Fruit fly (Drosophila melanogaster) whole organism, embryonic: ENCODE results near the gene Sik2.

Experiments
- CG10147 ChIP-seq: fragments of 200-800 bp; sonication (Bioruptor generic); optimal IDR thresholded peaks from 2 replicates; lab custom pipeline; 2019; ENCODE audit warnings: missing biosample characterization, mild to moderate bottlenecking, missing genetic modification characterization, moderate library complexity
- CG1024 ChIP-seq: fragments of 200-800 bp; sonication (Bioruptor generic); IDR thresholded peaks from 2 replicates; pipeline ENCODE4 v1.3.6; 2022; ENCODE audit warnings: missing biosample characterization, missing genetic modification characterization
- CG10321 ChIP-seq: fragments of 200-800 bp; sonication (Bioruptor generic); IDR thresholded peaks from 2 replicates; pipeline ENCODE4 v1.3.6; 2022; ENCODE audit warnings: missing biosample characterization, missing genetic modification characterization
- CG12391 ChIP-seq: fragments of 200-800 bp; sonication (Bioruptor generic); optimal IDR thresholded peaks from 3 replicates; lab custom pipeline; 2018; ENCODE audit warnings: missing biosample characterization, mild to moderate bottlenecking, missing genetic modification characterization, moderate library complexity
- CG14014 ChIP-seq: fragments of 200-800 bp; sonication (Bioruptor generic); IDR thresholded peaks from 2 replicates; pipeline ENCODE4 v1.3.6; 2022; ENCODE audit warnings: missing biosample characterization, missing genetic modification characterization
- CG15269 ChIP-seq: fragments of 200-800 bp; sonication (Bioruptor generic); optimal IDR thresholded peaks from 2 replicates; lab custom pipeline; 2018; ENCODE audit warnings: missing biosample characterization, mild to moderate bottlenecking, missing genetic modification characterization, moderate library complexity
- CG18476 ChIP-seq: fragments of 200-800 bp; sonication (Bioruptor generic); optimal IDR thresholded peaks from 2 replicates; lab custom pipeline; 2016; ENCODE audit warnings: missing biosample characterization, mild to moderate bottlenecking, missing genetic modification characterization
- CG30431 ChIP-seq: fragments of 200-800 bp; sonication (Bioruptor generic); optimal IDR thresholded peaks from 2 replicates; lab custom pipeline; 2017; ENCODE audit warnings: missing biosample characterization, missing genetic modification characterization
- CG31441 ChIP-seq: fragments of 200-800 bp; sonication (Bioruptor generic); IDR thresholded peaks from 2 replicates; pipeline ENCODE4 v1.3.6; 2022; ENCODE audit warnings: missing biosample characterization, missing genetic modification characterization
- CG34224 ChIP-seq: fragments of 200-800 bp; sonication (Bioruptor generic); IDR thresholded peaks from 3 replicates; pipeline ENCODE4 v1.3.6; 2022; ENCODE audit warnings: missing biosample characterization, missing genetic modification characterization; ENCODE audit not compliant: partially characterized antibody
- CG3726 ChIP-seq: fragments of 200-800 bp; sonication (Bioruptor generic); IDR thresholded peaks from 3 replicates; pipeline ENCODE4, ENCODE4 v1.3.6; 2022; ENCODE audit warnings: missing biosample characterization, missing genetic modification characterization
- CG4404 ChIP-seq: fragments of 200-800 bp; sonication (Bioruptor generic); IDR thresholded peaks from 2 replicates; pipeline ENCODE4 v1.3.6; 2022; ENCODE audit warnings: missing biosample characterization, missing genetic modification characterization
- CG4617 ChIP-seq: fragments of 200-800 bp; sonication (Bioruptor generic); optimal IDR thresholded peaks from 3 replicates; lab custom pipeline; 2016; ENCODE audit warnings: missing biosample characterization, missing genetic modification characterization, borderline replicate concordance
- CG8281 ChIP-seq: fragments of 200-800 bp; sonication (Bioruptor generic); optimal IDR thresholded peaks from 2 replicates; lab custom pipeline; 2018; ENCODE audit warnings: missing biosample characterization, mild to moderate bottlenecking, missing genetic modification characterization, moderate library complexity
- CTCF ChIP-seq: fragments of 200-800 bp; sonication (Bioruptor generic); optimal IDR thresholded peaks from 2 replicates; lab custom pipeline; 2017; ENCODE audit warnings: missing biosample characterization, mild to moderate bottlenecking, missing genetic modification characterization, moderate library complexity
- Drgx ChIP-seq: fragments of 200-800 bp; sonication (Bioruptor generic); IDR thresholded peaks from 2 replicates; pipeline ENCODE4 v1.3.6; 2022; ENCODE audit warnings: missing biosample characterization, missing genetic modification characterization
- HLHmδ ChIP-seq: fragments of 200-800 bp; sonication (Bioruptor generic); optimal IDR thresholded peaks from 2 replicates; lab custom pipeline; 2018; ENCODE audit warnings: missing biosample characterization, mild to moderate bottlenecking, missing genetic modification characterization, moderate library complexity
- HmgZ ChIP-seq: fragments of 200-800 bp; sonication (Bioruptor generic); optimal IDR thresholded peaks from 2 replicates; lab custom pipeline; 2018; ENCODE audit warnings: missing biosample characterization, mild to moderate bottlenecking, missing genetic modification characterization
- Hmr ChIP-seq: fragments of 200-800 bp; sonication (Bioruptor generic); optimal IDR thresholded peaks from 3 replicates; lab custom pipeline; 2017; ENCODE audit warnings: mild to moderate bottlenecking, missing biosample characterization, missing genetic modification reagents, missing genetic modification characterization
- Hr51 ChIP-seq, 2 experiments: fragments of 200-800 bp; sonication (Bioruptor generic); optimal IDR thresholded peaks; 2 replicates in 1 of 2; 3 replicates in 1 of 2; lab custom pipeline; 2016 to 2018; ENCODE audit warnings: missing biosample characterization in 2 of 2, missing genetic modification characterization in 2 of 2, mild to moderate bottlenecking in 1 of 2, moderate library complexity in 1 of 2
- Jarid2 ChIP-seq: fragments of 200-800 bp; sonication (Bioruptor generic); optimal IDR thresholded peaks from 3 replicates; lab custom pipeline; 2017; ENCODE audit warnings: mild to moderate bottlenecking, missing biosample characterization, missing genetic modification reagents, missing genetic modification characterization
- MTF-1 ChIP-seq: fragments of 200-800 bp; sonication (Bioruptor generic); optimal IDR thresholded peaks from 2 replicates; lab custom pipeline; 2018; ENCODE audit warnings: missing biosample characterization, mild to moderate bottlenecking, missing genetic modification characterization, borderline replicate concordance
- Mad ChIP-seq: fragments of 200-800 bp; sonication (Bioruptor generic); optimal IDR thresholded peaks from 2 replicates; lab custom pipeline; 2016; ENCODE audit warnings: missing biosample characterization, missing genetic modification characterization
- Mes4 ChIP-seq: fragments of 200-800 bp; sonication (Bioruptor generic); optimal IDR thresholded peaks from 2 replicates; lab custom pipeline; 2016; ENCODE audit warnings: missing biosample characterization, missing genetic modification characterization
- NK7.1 ChIP-seq: fragments of 200-800 bp; sonication (Bioruptor generic); optimal IDR thresholded peaks from 3 replicates; lab custom pipeline; 2016; ENCODE audit warnings: missing biosample characterization, missing genetic modification characterization
- Optix ChIP-seq: fragments of 200-800 bp; sonication (Bioruptor generic); IDR thresholded peaks from 3 replicates; pipeline ENCODE4 v1.3.6; 2022; ENCODE audit warnings: missing biosample characterization, missing genetic modification characterization
- Tbp ChIP-seq: fragments of >200 bp; optimal IDR thresholded peaks from 2 replicates; lab custom pipeline; 2018; ENCODE audit warnings: missing biosample characterization, missing genetic modification characterization
- Trl ChIP-seq, 3 experiments: fragments of >200 bp in 2 of 3; fragments of 200-800 bp in 1 of 3; sonication (Bioruptor generic) in 1 of 3; optimal IDR thresholded peaks; 2 replicates in 1 of 3; 3 replicates in 2 of 3; lab custom pipeline; 2016 to 2017; ENCODE audit warnings: missing biosample characterization in 1 of 3, missing genetic modification characterization in 1 of 3
- ac ChIP-seq: fragments of 200-800 bp; sonication (Bioruptor generic); optimal IDR thresholded peaks from 3 replicates; lab custom pipeline; 2017; ENCODE audit warnings: missing biosample characterization, mild to moderate bottlenecking, missing genetic modification characterization
- ap ChIP-seq: fragments of 200-800 bp; sonication (Bioruptor generic); IDR thresholded peaks from 2 replicates; pipeline ENCODE4 v1.3.6; 2022; ENCODE audit warnings: missing biosample characterization, missing genetic modification characterization
- cas ChIP-seq: fragments of 200-800 bp; sonication (Bioruptor generic); IDR thresholded peaks from 2 replicates; pipeline ENCODE4 v1.3.6; 2022; ENCODE audit warnings: missing biosample characterization, missing genetic modification characterization
- chinmo ChIP-seq: fragments of 200-800 bp; sonication (Bioruptor generic); IDR thresholded peaks from 4 replicates; pipeline ENCODE4 v1.3.6; 2022; ENCODE audit warnings: missing biosample characterization, missing genetic modification characterization; ENCODE audit not compliant: partially characterized antibody
- cwo ChIP-seq: fragments of 200-800 bp; sonication (Bioruptor generic); optimal IDR thresholded peaks from 3 replicates; lab custom pipeline; 2017; ENCODE audit warnings: missing biosample characterization, missing genetic modification characterization, mild to moderate bottlenecking, moderate library complexity, missing genetic modification reagents
- fd96Cb ChIP-seq: fragments of 200-800 bp; sonication (Bioruptor generic); optimal IDR thresholded peaks from 2 replicates; lab custom pipeline; 2018; ENCODE audit warnings: missing biosample characterization, mild to moderate bottlenecking, missing genetic modification characterization, moderate library complexity
- gce ChIP-seq: fragments of 200-800 bp; sonication (Bioruptor generic); IDR thresholded peaks from 3 replicates; pipeline ENCODE4 v1.3.6; 2022; ENCODE audit warnings: missing biosample characterization, missing genetic modification characterization
- grau ChIP-seq: fragments of 200-800 bp; optimal IDR thresholded peaks from 3 replicates; lab custom pipeline; 2019; ENCODE audit warnings: missing biosample characterization, mild to moderate bottlenecking, missing genetic modification characterization, moderate library complexity
- grn ChIP-seq: fragments of 200-800 bp; sonication (Bioruptor generic); optimal IDR thresholded peaks from 3 replicates; lab custom pipeline; 2017; ENCODE audit warnings: missing biosample characterization, missing genetic modification characterization
- hkb ChIP-seq, 2 experiments: fragments of 200-800 bp in 1 of 2; fragments of >200 bp in 1 of 2; sonication (Bioruptor generic) in 1 of 2; IDR thresholded peaks in 1 of 2; optimal IDR thresholded peaks in 1 of 2; 2 replicates each; pipeline versions ENCODE4 v1.3.6 to Lab custom; 2017 to 2022; ENCODE audit warnings: missing biosample characterization in 1 of 2, missing genetic modification characterization in 1 of 2
- kay ChIP-seq: fragments of 200-800 bp; sonication (Bioruptor generic); optimal IDR thresholded peaks from 2 replicates; lab custom pipeline; 2016; ENCODE audit warnings: missing biosample characterization, missing genetic modification characterization
- kni ChIP-seq: fragments of 200-800 bp; sonication (Bioruptor generic); optimal IDR thresholded peaks from 3 replicates; lab custom pipeline; 2017; ENCODE audit warnings: mild to moderate bottlenecking, missing biosample characterization, missing genetic modification reagents, missing genetic modification characterization
- mam ChIP-seq: fragments of 200-800 bp; sonication (Bioruptor generic); optimal IDR thresholded peaks from 3 replicates; lab custom pipeline; 2016; ENCODE audit warnings: missing biosample characterization, missing genetic modification characterization
- p53 ChIP-seq: fragments of 200-800 bp; sonication (Bioruptor generic); optimal IDR thresholded peaks from 2 replicates; lab custom pipeline; 2016; ENCODE audit warnings: missing biosample characterization, missing genetic modification characterization
- pb ChIP-seq: fragments of 200-800 bp; sonication (Bioruptor generic); optimal IDR thresholded peaks from 3 replicates; lab custom pipeline; 2016; ENCODE audit warnings: missing biosample characterization, missing genetic modification characterization
- pnt ChIP-seq: fragments of 200-800 bp; sonication (Bioruptor generic); optimal IDR thresholded peaks from 3 replicates; lab custom pipeline; 2016; ENCODE audit warnings: missing biosample characterization, missing genetic modification characterization
- prd ChIP-seq, 3 experiments: fragments of >200 bp in 2 of 3; fragments of 200-800 bp in 1 of 3; sonication (Bioruptor generic) in 1 of 3; optimal IDR thresholded peaks in 2 of 3; IDR thresholded peaks in 1 of 3; 2 replicates in 2 of 3; 3 replicates in 1 of 3; pipeline versions ENCODE4 v1.3.6 to Lab custom; 2017 to 2022; ENCODE audit warnings: missing biosample characterization in 1 of 3, missing genetic modification characterization in 1 of 3
- tll ChIP-seq, 2 experiments: fragments of 200-800 bp in 1 of 2; fragments of >200 bp in 1 of 2; sonication (Bioruptor generic) in 1 of 2; optimal IDR thresholded peaks; 2 replicates each; lab custom pipeline; 2017 to 2019; ENCODE audit warnings: missing biosample characterization in 2 of 2, missing genetic modification characterization in 2 of 2, mild to moderate bottlenecking in 1 of 2, moderate library complexity in 1 of 2
- yki ChIP-seq: fragments of >200 bp; optimal IDR thresholded peaks from 3 replicates; lab custom pipeline; 2018

Sik2 gene

DNA sequence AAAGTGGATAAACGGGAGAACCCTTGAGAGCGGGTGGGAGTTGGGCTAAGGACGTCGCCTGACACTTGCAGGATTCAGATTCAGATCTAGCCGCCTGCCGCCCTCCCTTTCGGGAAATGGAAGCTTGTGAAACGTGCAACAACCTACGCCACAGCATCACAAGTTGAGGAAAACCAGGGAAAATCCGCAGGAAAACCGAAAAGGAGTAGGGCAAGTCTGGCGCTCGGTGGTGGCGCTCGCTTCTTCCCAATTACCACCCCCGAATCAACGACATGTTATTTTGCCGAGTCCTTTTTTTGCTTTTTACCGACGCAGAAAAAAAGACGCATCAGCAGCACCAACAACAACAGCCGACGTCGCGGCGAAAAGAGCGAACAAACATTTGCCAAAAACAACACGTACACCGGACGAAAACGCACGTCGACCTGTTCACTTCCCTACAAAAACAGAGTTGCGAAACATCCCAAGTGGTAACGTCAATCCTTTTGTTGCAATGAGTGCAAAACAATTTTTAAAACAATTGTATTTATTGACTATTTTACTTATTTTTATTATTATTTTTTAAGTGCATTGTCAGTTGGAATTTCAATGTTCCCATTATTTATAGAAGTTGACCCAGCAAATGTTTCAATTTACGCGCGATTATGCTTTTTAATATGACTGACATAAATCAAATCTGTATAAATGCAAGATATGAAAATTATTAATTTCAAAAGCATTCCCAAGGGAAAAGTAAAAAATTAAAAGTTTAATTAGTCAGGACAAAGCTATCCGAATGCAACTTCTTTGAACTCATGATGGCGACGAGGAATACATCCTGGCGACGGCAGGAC, 50.2 kb downstream of the Sik2 start (continued):
- 0 out of 3 replicates have a peak, but pooled peaks have one; percentile 46 for TF ChIP-seq CG3726 (GFP tag; lab: Robert Waterston, UW)
- no peak for TF ChIP-seq prd (optimal IDR thresholded peaks at IDR 0.05; lab: Kevin White, UChicago)
- TF ChIP-seq prd (GFP tag; IDR thresholded peaks at IDR 0.05; lab: Robert Waterston, UW): peak; percentile 76
- TF ChIP-seq Tbp (GFP tag; lab: Kevin White, UChicago): no peak
- no peak for TF ChIP-seq NK7.1 (GFP tag; lab: Kevin White, UChicago)
- no peak for TF ChIP-seq CG4617 (GFP tag; lab: Kevin White, UChicago)
- no peak for TF ChIP-seq gce (GFP tag; lab: Robert Waterston, UW)
- TF ChIP-seq p53 (GFP tag; lab: Kevin White, UChicago): no peak
- TF ChIP-seq HLHmδ (GFP tag; lab: Kevin White, UChicago): no peak
- TF ChIP-seq Hmr (GFP tag; lab: Kevin White, UChicago): peak; percentile 64
- TF ChIP-seq CG12391 (tag; lab: Kevin White, UChicago): peak; percentile 50
- TF ChIP-seq CG8281: no peak
- TF ChIP-seq pnt (GFP tag; lab: Kevin White, UChicago): no peak
- TF ChIP-seq ac (GFP tag; lab: Kevin White, UChicago): no peak
- TF ChIP-seq CG4404 (GFP tag; lab: Robert Waterston, UW): no peak
- peak; percentile 75; the same call in 2 of the 3 replicates for TF ChIP-seq Optix (GFP tag; lab: Robert Waterston, UW)
- no peak for TF ChIP-seq kay (GFP tag; lab: Kevin White, UChicago)
- TF ChIP-seq Hr51 (GFP tag; optimal IDR thresholded peaks at IDR 0.05; lab: Kevin White, UChicago): peak in 1 of 2 experiments; percentile 51
- no peak for TF ChIP-seq grn (GFP tag; lab: Kevin White, UChicago)
- TF ChIP-seq tll (GFP tag; optimal IDR thresholded peaks at IDR 0.05; lab: Kevin White, UChicago): no peak
- TF ChIP-seq ap (GFP tag; lab: Robert Waterston, UW): no peak
- TF ChIP-seq yki (lab: Kevin White, UChicago): no peak
- TF ChIP-seq Trl (optimal IDR thresholded peaks at IDR 0.05; lab: Kevin White, UChicago): no peak
- TF ChIP-seq Trl (GFP tag; optimal IDR thresholded peaks at IDR 0.05; lab: Kevin White, UChicago): no peak
- TF ChIP-seq CG14014 (GFP tag; lab: Robert Waterston, UW): peak; percentile 31; the same call in 1 of the 2 replicates
- peak; percentile 17 for TF ChIP-seq CG30431 (GFP tag; lab: Kevin White, UChicago)
- TF ChIP-seq CG18476 (GFP tag; lab: Kevin White, UChicago): no peak
- no peak for TF ChIP-seq Jarid2 (GFP tag; lab: Kevin White, UChicago)
- TF ChIP-seq CG10321 (GFP tag; lab: Robert Waterston, UW): no peak
- TF ChIP-seq cas (GFP tag; lab: Robert Waterston, UW): no peak
- no peak for TF ChIP-seq CG34224 (GFP tag; lab: Robert Waterston, UW)
- TF ChIP-seq Drgx (GFP tag; lab: Robert Waterston, UW): peak; percentile 45
- 0 out of 4 replicates have a peak, but pooled peaks have one; percentile 14 for TF ChIP-seq chinmo (GFP tag; lab: Robert Waterston, UW)
- TF ChIP-seq kni: no peak
- peak; percentile 13 for TF ChIP-seq Mad (GFP tag; lab: Kevin White, UChicago)
- peak; percentile 54 for TF ChIP-seq grau (tag; lab: Kevin White, UChicago)
- peak; percentile 36 for TF ChIP-seq cwo (GFP tag; lab: Kevin White, UChicago)
- TF ChIP-seq CTCF (GFP tag; lab: Kevin White, UChicago): no peak
- peak; percentile 16 for TF ChIP-seq HmgZ (tag; lab: Kevin White, UChicago)
- peak; percentile 46; the same call in 1 of the 2 replicates for TF ChIP-seq CG1024 (GFP tag; lab: Robert Waterston, UW)
- TF ChIP-seq CG10147: peak; percentile 46
- peak; percentile 54 for TF ChIP-seq CG15269 (tag; lab: Kevin White, UChicago)
- peak; percentile 14 for TF ChIP-seq fd96Cb (tag; lab: Kevin White, UChicago)
- no peak for TF ChIP-seq pb (GFP tag; lab: Kevin White, UChicago)
- peak; percentile 63 for TF ChIP-seq CG31441
- TF ChIP-seq MTF-1 (GFP tag; lab: Kevin White, UChicago): no peak
- TF ChIP-seq mam: peak; percentile 14
- no peak for TF ChIP-seq hkb (optimal IDR thresholded peaks at IDR 0.05; lab: Kevin White, UChicago)
- peak; percentile 45; the same call in 1 of the 2 replicates for TF ChIP-seq hkb (GFP tag; IDR thresholded peaks at IDR 0.05; lab: Robert Waterston, UW)
- no peak for TF ChIP-seq Mes4
